Fruit fly (Drosophila melanogaster) whole organism, embryonic: ENCODE results near the gene mei-218.

Experiments
- Antp ChIP-seq: fragments of 200-800 bp; sonication (Bioruptor generic); optimal IDR thresholded peaks from 3 replicates; lab custom pipeline; 2016; ENCODE audit warnings: missing biosample characterization, missing genetic modification characterization
- CG10462 ChIP-seq: fragments of 200-800 bp; sonication (Bioruptor generic); optimal IDR thresholded peaks from 2 replicates; lab custom pipeline; 2016; ENCODE audit warnings: missing biosample characterization, missing genetic modification characterization
- CG10979 ChIP-seq: fragments of 200-800 bp; sonication (Bioruptor generic); optimal IDR thresholded peaks from 2 replicates; lab custom pipeline; 2018; ENCODE audit warnings: missing biosample characterization, mild to moderate bottlenecking, missing genetic modification characterization, moderate library complexity
- CG11456 ChIP-seq: fragments of 200-800 bp; sonication (Bioruptor generic); IDR thresholded peaks from 3 replicates; pipeline ENCODE4 v1.3.6; 2022; ENCODE audit warnings: missing biosample characterization, missing genetic modification characterization
- CG11504 ChIP-seq: fragments of 200-800 bp; sonication (Bioruptor generic); optimal IDR thresholded peaks from 3 replicates; lab custom pipeline; 2019; ENCODE audit warnings: missing biosample characterization, mild to moderate bottlenecking, missing genetic modification characterization, moderate library complexity
- CG12236 ChIP-seq: fragments of 200-800 bp; sonication (Bioruptor generic); optimal IDR thresholded peaks from 2 replicates; lab custom pipeline; 2016; ENCODE audit warnings: missing biosample characterization, missing genetic modification characterization
- CG12659 ChIP-seq: fragments of 200-800 bp; sonication (Bioruptor generic); optimal IDR thresholded peaks from 3 replicates; lab custom pipeline; 2017; ENCODE audit warnings: mild to moderate bottlenecking, missing biosample characterization, missing genetic modification reagents, missing genetic modification characterization
- CG13123 ChIP-seq: fragments of 200-800 bp; sonication (Bioruptor generic); optimal IDR thresholded peaks from 2 replicates; lab custom pipeline; 2016; ENCODE audit warnings: missing biosample characterization, missing genetic modification characterization
- CG15601 ChIP-seq: fragments of 200-800 bp; sonication (Bioruptor generic); optimal IDR thresholded peaks from 3 replicates; lab custom pipeline; 2019; ENCODE audit warnings: missing biosample characterization, mild to moderate bottlenecking, missing genetic modification characterization, moderate library complexity
- CG15696 ChIP-seq: fragments of 200-800 bp; sonication (Bioruptor generic); optimal IDR thresholded peaks from 2 replicates; lab custom pipeline; 2019; ENCODE audit warnings: missing biosample characterization, mild to moderate bottlenecking, missing genetic modification characterization, moderate library complexity
- CG17359 ChIP-seq: fragments of 200-800 bp; sonication (Bioruptor generic); optimal IDR thresholded peaks from 3 replicates; lab custom pipeline; 2018; ENCODE audit warnings: missing biosample characterization, mild to moderate bottlenecking, missing genetic modification characterization, moderate library complexity
- CG17829 ChIP-seq: fragments of 200-800 bp; optimal IDR thresholded peaks from 2 replicates; lab custom pipeline; 2019; ENCODE audit warnings: missing biosample characterization, mild to moderate bottlenecking, missing genetic modification characterization, moderate library complexity
- CG30403 ChIP-seq: fragments of 200-800 bp; sonication (Bioruptor generic); optimal IDR thresholded peaks from 3 replicates; lab custom pipeline; 2016; ENCODE audit warnings: missing biosample characterization, missing genetic modification characterization
- CG32532 ChIP-seq: fragments of 200-800 bp; sonication (Bioruptor generic); IDR thresholded peaks from 2 replicates; pipeline ENCODE4 v1.3.6; 2022; ENCODE audit warnings: missing biosample characterization, missing genetic modification characterization
- CG33557 ChIP-seq: fragments of 200-800 bp; sonication (Bioruptor generic); optimal IDR thresholded peaks from 2 replicates; lab custom pipeline; 2019; ENCODE audit warnings: missing biosample characterization, mild to moderate bottlenecking, missing genetic modification characterization, moderate library complexity
- CG3838 ChIP-seq: fragments of 200-800 bp; sonication (Bioruptor generic); optimal IDR thresholded peaks from 3 replicates; lab custom pipeline; 2016; ENCODE audit warnings: missing biosample characterization, missing genetic modification characterization
- CG3847 ChIP-seq: fragments of 200-800 bp; sonication (Bioruptor generic); IDR thresholded peaks from 2 replicates; pipeline ENCODE4 v1.3.6; 2022; ENCODE audit warnings: missing biosample characterization, missing genetic modification characterization
- CG4424 ChIP-seq: fragments of 200-800 bp; sonication (Bioruptor generic); optimal IDR thresholded peaks from 3 replicates; lab custom pipeline; 2016; ENCODE audit warnings: missing biosample characterization, missing genetic modification characterization
- CG5245 ChIP-seq: fragments of 200-800 bp; sonication (Bioruptor generic); optimal IDR thresholded peaks from 3 replicates; lab custom pipeline; 2016; ENCODE audit warnings: missing biosample characterization, missing genetic modification characterization
- CG7839 ChIP-seq: fragments of 200-800 bp; sonication (Bioruptor generic); optimal IDR thresholded peaks from 3 replicates; lab custom pipeline; 2018; ENCODE audit warnings: missing biosample characterization, mild to moderate bottlenecking, missing genetic modification characterization, moderate library complexity
- CG7928 ChIP-seq: fragments of 200-800 bp; sonication (Bioruptor generic); optimal IDR thresholded peaks from 2 replicates; lab custom pipeline; 2017; ENCODE audit warnings: missing biosample characterization, mild to moderate bottlenecking, missing genetic modification characterization
- CG8388 ChIP-seq: fragments of 200-800 bp; sonication (Bioruptor generic); optimal IDR thresholded peaks from 2 replicates; lab custom pipeline; 2019; ENCODE audit warnings: missing biosample characterization, mild to moderate bottlenecking, missing genetic modification characterization, moderate library complexity
- CG8944 ChIP-seq: fragments of 200-800 bp; sonication (Bioruptor generic); optimal IDR thresholded peaks from 3 replicates; lab custom pipeline; 2016; ENCODE audit warnings: missing biosample characterization, missing genetic modification characterization
- D ChIP-seq, 2 experiments: fragments of 200-800 bp in 1 of 2; fragments of >200 bp in 1 of 2; sonication (Bioruptor generic) in 1 of 2; optimal IDR thresholded peaks; 2 replicates in 1 of 2; 3 replicates in 1 of 2; lab custom pipeline; 2017; ENCODE audit warnings: mild to moderate bottlenecking in 1 of 2, missing biosample characterization in 1 of 2, missing genetic modification characterization in 1 of 2, missing genetic modification reagents in 1 of 2
- E2f2 ChIP-seq: fragments of 200-800 bp; sonication (Bioruptor generic); IDR thresholded peaks from 2 replicates; pipeline ENCODE4 v1.3.6; 2022; ENCODE audit warnings: missing biosample characterization, missing genetic modification characterization
- Fer3 ChIP-seq: fragments of 200-800 bp; sonication (Bioruptor generic); optimal IDR thresholded peaks from 2 replicates; lab custom pipeline; 2018; ENCODE audit warnings: missing biosample characterization, mild to moderate bottlenecking, missing genetic modification characterization, moderate library complexity
- Hmr ChIP-seq: fragments of 200-800 bp; sonication (Bioruptor generic); optimal IDR thresholded peaks from 3 replicates; lab custom pipeline; 2017; ENCODE audit warnings: mild to moderate bottlenecking, missing biosample characterization, missing genetic modification reagents, missing genetic modification characterization
- Hr78 ChIP-seq, 2 experiments: fragments of 200-800 bp in 1 of 2; fragments of >200 bp in 1 of 2; sonication (Bioruptor generic) in 1 of 2; optimal IDR thresholded peaks; 2 replicates each; lab custom pipeline; 2017 to 2019; ENCODE audit warnings: missing biosample characterization in 2 of 2, missing genetic modification characterization in 2 of 2, mild to moderate bottlenecking in 1 of 2, moderate library complexity in 1 of 2
- Med ChIP-seq: fragments of 200-800 bp; sonication (Bioruptor generic); peaks from one replicate; lab custom pipeline; 2016; ENCODE audit warnings: missing biosample characterization, missing genetic modification characterization, mild to moderate bottlenecking, inconsistent platforms, moderate library complexity
- Mes4 ChIP-seq: fragments of 200-800 bp; sonication (Bioruptor generic); optimal IDR thresholded peaks from 2 replicates; lab custom pipeline; 2016; ENCODE audit warnings: missing biosample characterization, missing genetic modification characterization
- Mrtf ChIP-seq: fragments of 200-800 bp; sonication (Bioruptor generic); IDR thresholded peaks from 3 replicates; pipeline ENCODE4 v1.3.6; 2022; ENCODE audit warnings: missing biosample characterization, missing genetic modification characterization
- Ptx1 ChIP-seq: fragments of 200-800 bp; sonication (Bioruptor generic); IDR thresholded peaks from 2 replicates; pipeline ENCODE4 v1.3.6; 2022; ENCODE audit warnings: missing biosample characterization, missing genetic modification characterization
- Xbp1 ChIP-seq: fragments of 200-800 bp; sonication (Bioruptor generic); optimal IDR thresholded peaks from 3 replicates; lab custom pipeline; 2016; ENCODE audit warnings: missing biosample characterization, mild to moderate bottlenecking, missing genetic modification characterization
- ap ChIP-seq: fragments of 200-800 bp; sonication (Bioruptor generic); IDR thresholded peaks from 2 replicates; pipeline ENCODE4 v1.3.6; 2022; ENCODE audit warnings: missing biosample characterization, missing genetic modification characterization
- chif ChIP-seq, 2 experiments: fragments of 200-800 bp; sonication (Bioruptor generic); optimal IDR thresholded peaks; 3 replicates each; lab custom pipeline; 2016; ENCODE audit warnings: missing biosample characterization in 2 of 2, missing genetic modification characterization in 2 of 2
- dysf ChIP-seq: fragments of 200-800 bp; sonication (Bioruptor generic); IDR thresholded peaks from 3 replicates; pipeline ENCODE4 v1.3.6; 2022; ENCODE audit warnings: missing biosample characterization, missing genetic modification characterization
- en ChIP-seq: fragments of 200-800 bp; sonication (Bioruptor generic); optimal IDR thresholded peaks from 2 replicates; lab custom pipeline; 2016; ENCODE audit warnings: missing biosample characterization, missing genetic modification characterization
- grau ChIP-seq: fragments of 200-800 bp; optimal IDR thresholded peaks from 3 replicates; lab custom pipeline; 2019; ENCODE audit warnings: missing biosample characterization, mild to moderate bottlenecking, missing genetic modification characterization, moderate library complexity
- klu ChIP-seq: fragments of 200-800 bp; sonication (Bioruptor generic); IDR thresholded peaks from 2 replicates; pipeline ENCODE4 v1.3.6; 2022; ENCODE audit warnings: missing biosample characterization, missing genetic modification characterization
- lmd ChIP-seq: fragments of 200-800 bp; sonication (Bioruptor generic); IDR thresholded peaks from 2 replicates; pipeline ENCODE4 v1.3.6; 2022; ENCODE audit warnings: missing biosample characterization, missing genetic modification characterization
- maf-S ChIP-seq: fragments of 200-800 bp; sonication (Bioruptor generic); optimal IDR thresholded peaks from 2 replicates; lab custom pipeline; 2016; ENCODE audit warnings: missing biosample characterization, missing genetic modification characterization
- oc ChIP-seq: fragments of 200-800 bp; sonication (Bioruptor generic); optimal IDR thresholded peaks from 2 replicates; lab custom pipeline; 2018; ENCODE audit warnings: missing biosample characterization, mild to moderate bottlenecking, missing genetic modification characterization, moderate library complexity
- pfk ChIP-seq: fragments of 200-800 bp; sonication (Bioruptor generic); optimal IDR thresholded peaks from 2 replicates; lab custom pipeline; 2018; ENCODE audit warnings: missing biosample characterization, mild to moderate bottlenecking, missing genetic modification characterization, moderate library complexity
- pzg ChIP-seq: fragments of 200-800 bp; sonication (Bioruptor generic); optimal IDR thresholded peaks from 3 replicates; lab custom pipeline; 2018; ENCODE audit warnings: missing biosample characterization, mild to moderate bottlenecking, missing genetic modification characterization, moderate library complexity
- sug ChIP-seq: fragments of 200-800 bp; optimal IDR thresholded peaks from 2 replicates; lab custom pipeline; 2019; ENCODE audit warnings: missing biosample characterization, mild to moderate bottlenecking, missing genetic modification characterization, moderate library complexity
- toy ChIP-seq: fragments of 200-800 bp; sonication (Bioruptor generic); IDR thresholded peaks from 2 replicates; pipeline ENCODE4 v1.3.6; 2022; ENCODE audit warnings: missing biosample characterization, missing genetic modification characterization
- unpg ChIP-seq: fragments of 200-800 bp; sonication (Bioruptor generic); optimal IDR thresholded peaks from 3 replicates; lab custom pipeline; 2018; ENCODE audit warnings: missing biosample characterization, mild to moderate bottlenecking, missing genetic modification characterization, moderate library complexity
- wek ChIP-seq: fragments of 200-800 bp; sonication (Bioruptor generic); optimal IDR thresholded peaks from 3 replicates; lab custom pipeline; 2018; ENCODE audit warnings: missing biosample characterization, mild to moderate bottlenecking, missing genetic modification characterization, moderate library complexity
- zen ChIP-seq: fragments of 200-800 bp; sonication (Bioruptor generic); optimal IDR thresholded peaks from 3 replicates; lab custom pipeline; 2018; ENCODE audit warnings: missing biosample characterization, mild to moderate bottlenecking, missing genetic modification characterization, moderate library complexity

Gene mei-218

DNA sequence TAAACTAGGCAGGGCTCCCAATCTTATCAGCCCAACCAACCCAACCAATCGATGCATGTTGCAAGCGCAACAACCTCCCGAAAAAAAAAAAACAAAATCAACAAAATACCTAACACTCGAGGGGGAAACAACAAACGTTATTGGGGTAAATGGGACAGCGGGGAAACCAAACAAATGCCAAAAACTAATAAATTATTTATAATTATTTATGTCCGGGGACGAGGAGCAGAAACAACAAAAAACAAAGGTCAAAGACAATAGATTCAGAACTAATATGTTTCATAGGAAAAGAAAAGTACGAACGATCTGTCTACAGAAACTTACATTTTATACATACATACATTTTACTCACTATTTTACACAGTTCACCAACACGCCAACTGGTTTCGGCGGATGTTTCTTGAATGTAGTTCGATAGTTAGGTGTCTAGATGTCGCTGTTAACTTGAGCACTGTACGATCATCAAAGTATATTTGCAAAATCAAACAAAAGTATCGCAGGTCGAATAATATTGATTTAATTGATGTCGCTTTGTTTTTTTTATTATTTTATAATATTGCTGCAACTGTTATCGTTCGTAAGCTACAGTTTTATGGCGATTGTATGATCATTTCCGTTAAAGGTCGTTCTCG is 32.9 kb upstream of the mei-218 start (continued):
- TF ChIP-seq oc (tag; lab: Kevin White, UChicago) (no peak), CG7928 (no peak), CG33557 (GFP tag; lab: Kevin White, UChicago) (peak; percentile 17), CG5245 (GFP tag; lab: Kevin White, UChicago) (peak; percentile 33), Mrtf (GFP tag; lab: Robert Waterston, UW) (peak; percentile 42; the same call in 1 of the 3 replicates), CG8388 (no peak), zen (peak; percentile 7), CG7839 (peak; percentile 27), ap (GFP tag; lab: Robert Waterston, UW) (no peak), Mes4 (no peak), CG32532 (GFP tag; lab: Robert Waterston, UW) (peak; percentile 74), CG17829 (tag; lab: Kevin White, UChicago) (peak; percentile 27), unpg (GFP tag; lab: Kevin White, UChicago) (peak; percentile 6), pzg (GFP tag; lab: Kevin White, UChicago) (peak; percentile 0), CG12236 (GFP tag; lab: Kevin White, UChicago) (no peak), sug (tag; lab: Kevin White, UChicago) (peak; percentile 11), toy (no peak), Xbp1 (peak; percentile 55), Antp (peak; percentile 24), CG8944 (GFP tag; lab: Kevin White, UChicago) (peak; percentile 33), CG15696 (tag; lab: Kevin White, UChicago) (peak; percentile 41), CG17359 (tag; lab: Kevin White, UChicago) (peak; percentile 32), lmd (GFP tag; lab: Robert Waterston, UW) (no peak; the same call in 1 of the 2 replicates), dysf (peak; percentile 15; the same call in 1 of the 3 replicates), CG15601 (tag; lab: Kevin White, UChicago) (peak; percentile 27), en (GFP tag; lab: Kevin White, UChicago) (no peak), CG12659 (GFP tag; lab: Kevin White, UChicago) (peak; percentile 28), CG4424 (GFP tag; lab: Kevin White, UChicago) (peak; percentile 9), Med (GFP tag; lab: Kevin White, UChicago) (peak; percentile 86), CG10979 (peak; percentile 63), CG11504 (tag; lab: Kevin White, UChicago) (peak; percentile 69), CG30403 (peak; percentile 54), grau (tag; lab: Kevin White, UChicago) (peak; percentile 37), Ptx1 (GFP tag; lab: Robert Waterston, UW) (peak; percentile 49; the same call in 1 of the 2 replicates), Fer3 (tag; lab: Kevin White, UChicago) (no peak), maf-S (GFP tag; lab: Kevin White, UChicago) (peak; percentile 22), D (optimal IDR thresholded peaks at IDR 0.05; lab: Kevin White, UChicago) (no peak), D (GFP tag; optimal IDR thresholded peaks at IDR 0.05; lab: Kevin White, UChicago) (peak; percentile 9), Hr78 (GFP tag; optimal IDR thresholded peaks at IDR 0.05; lab: Kevin White, UChicago) (peak in 1 of 2 experiments; percentile 70), pfk (GFP tag; lab: Kevin White, UChicago) (no peak), CG11456 (GFP tag; lab: Robert Waterston, UW) (peak; percentile 68; the same call in 2 of the 3 replicates), wek (GFP tag; lab: Kevin White, UChicago) (no peak), klu (no peak), CG3838 (GFP tag; lab: Kevin White, UChicago) (peak; percentile 23), CG10462 (GFP tag; lab: Kevin White, UChicago) (no peak), CG13123 (no peak), Hmr (GFP tag; lab: Kevin White, UChicago) (peak; percentile 32), chif (GFP tag; optimal IDR thresholded peaks at IDR 0.05; lab: Kevin White, UChicago) (peak in 1 of 2 experiments; percentile 50), E2f2 (GFP tag; lab: Robert Waterston, UW) (no peak), CG3847 (peak; percentile 21; the same call in 1 of the 2 replicates)
